Worm (Caenorhabditis elegans): ENCODE data around the gene F46B6.13.

DNA sequence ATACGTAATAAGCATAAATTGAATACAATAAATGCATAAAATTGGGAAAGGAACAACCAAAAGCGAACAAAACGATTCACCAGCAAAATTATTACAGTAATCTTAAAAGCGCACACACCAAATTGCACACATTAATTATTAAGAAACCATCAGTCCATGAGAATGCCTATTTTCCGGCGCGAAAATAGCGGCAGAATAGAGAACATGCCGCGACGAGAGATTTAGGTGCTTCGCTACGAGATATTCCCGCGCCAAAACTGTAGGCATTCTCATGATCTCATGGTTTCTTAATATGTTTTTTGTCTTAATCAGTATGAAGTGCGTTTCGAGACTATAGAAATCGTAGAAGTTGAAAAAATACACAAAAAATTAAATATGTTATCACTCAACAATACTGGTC, 14.8 kb downstream of the F46B6.13 start:
- TF ChIP-seq sox-4 (tag; optimal IDR thresholded peaks at IDR 0.05) (no peak), ets-4 (tag; optimal IDR thresholded peaks at IDR 0.05) (no peak), unc-86 (tag; optimal IDR thresholded peaks at IDR 0.05) (no peak)

All from whole organism, late embryonic.